Fruit fly (Drosophila melanogaster): ENCODE results near the gene CG15525.

The CG15525 gene

dm6 chr3R:30043139-30043744 lies 45.8 kb upstream of the CG15525 start, which contains the start of gene Sry-delta (continued):
- TF ChIP-seq Hr78 (GFP tag; optimal IDR thresholded peaks at IDR 0.05) (no peak), Hey (tag; optimal IDR thresholded peaks at IDR 0.05) (no peak), zen2 (GFP tag; IDR thresholded peaks at IDR 0.05; ENCODE audit: partially characterized antibody) (no peak; the same call in 2 of the 3 replicates), CG16779 (GFP tag; IDR thresholded peaks at IDR 0.05) (peak; percentile 68), CG10274 (GFP tag; optimal IDR thresholded peaks at IDR 0.05) (peak; percentile 27), ems (GFP tag; optimal IDR thresholded peaks at IDR 0.05) (peak; percentile 69), CG11456 (GFP tag; IDR thresholded peaks at IDR 0.05) (peak; percentile 94), NFAT (GFP tag; IDR thresholded peaks at IDR 0.05) (peak; percentile 88), CG8944 (GFP tag; optimal IDR thresholded peaks at IDR 0.05) (peak; percentile 85), kay (GFP tag; optimal IDR thresholded peaks at IDR 0.05) (peak; percentile 61), BtbVII (GFP tag; optimal IDR thresholded peaks at IDR 0.05) (peak; percentile 19), CG10431 (GFP tag; optimal IDR thresholded peaks at IDR 0.05) (peak; percentile 11), CG17359 (tag; optimal IDR thresholded peaks at IDR 0.05) (peak; percentile 73), Chrac-16 (GFP tag; optimal IDR thresholded peaks at IDR 0.05) (peak; percentile 84), CG7786 (GFP tag; optimal IDR thresholded peaks at IDR 0.05) (peak; percentile 85), corto (GFP tag; optimal IDR thresholded peaks at IDR 0.05) (no peak), Ravus (GFP tag; IDR thresholded peaks at IDR 0.05) (0 out of 2 replicates have a peak, but pooled peaks have one; percentile 2), CG10321 (GFP tag; IDR thresholded peaks at IDR 0.05) (peak; percentile 8; the same call in 1 of the 2 replicates), gcm (GFP tag; optimal IDR thresholded peaks at IDR 0.05) (peak; percentile 24), CG15011 (GFP tag; optimal IDR thresholded peaks at IDR 0.05) (no peak), cas (GFP tag; IDR thresholded peaks at IDR 0.05) (peak; percentile 74), dan (GFP tag; IDR thresholded peaks at IDR 0.05) (no peak), CG9817 (tag; optimal IDR thresholded peaks at IDR 0.05) (peak; percentile 79), CG12155 (GFP tag; optimal IDR thresholded peaks at IDR 0.05) (peak; percentile 81), Doc2 (GFP tag; IDR thresholded peaks at IDR 0.05) (no peak), kni (GFP tag; optimal IDR thresholded peaks at IDR 0.05) (peak; percentile 17), CG9437 (GFP tag; optimal IDR thresholded peaks at IDR 0.05) (no peak), pros (GFP tag; optimal IDR thresholded peaks at IDR 0.05) (no peak), Ets97D (GFP tag; optimal IDR thresholded peaks at IDR 0.05) (peak; percentile 97), Bdp1 (GFP tag; optimal IDR thresholded peaks at IDR 0.05) (peak; percentile 73), Abd-B (GFP tag; optimal IDR thresholded peaks at IDR 0.05) (peak; percentile 86), br (optimal IDR thresholded peaks at IDR 0.05) (no peak), dimm (GFP tag; IDR thresholded peaks at IDR 0.05) (0 out of 2 replicates have a peak, but pooled peaks have one; percentile 3), sob (GFP tag; IDR thresholded peaks at IDR 0.05) (peak; percentile 90), CG13123 (GFP tag; optimal IDR thresholded peaks at IDR 0.05) (peak; percentile 40), seq (GFP tag; IDR thresholded peaks at IDR 0.05) (no peak; the same call in 1 of the 2 replicates), Nf-YB (GFP tag; optimal IDR thresholded peaks at IDR 0.05) (no peak), CG6254 (GFP tag; optimal IDR thresholded peaks at IDR 0.05) (peak; percentile 71), CG31224 (GFP tag; IDR thresholded peaks at IDR 0.05) (peak; percentile 57), schlank (tag; optimal IDR thresholded peaks at IDR 0.05) (peak; percentile 56), phol (tag; optimal IDR thresholded peaks at IDR 0.05) (peak; percentile 85), bsh (GFP tag; optimal IDR thresholded peaks at IDR 0.05) (peak in 1 of 2 experiments; percentile 58), grau (tag; optimal IDR thresholded peaks at IDR 0.05) (peak; percentile 70), scrt (GFP tag; optimal IDR thresholded peaks at IDR 0.05) (no peak), ranshi (GFP tag; IDR thresholded peaks at IDR 0.05) (peak; percentile 82), ap (GFP tag; IDR thresholded peaks at IDR 0.05) (peak; percentile 46), CG17802 (tag; optimal IDR thresholded peaks at IDR 0.05) (peak; percentile 83), da (GFP tag; optimal IDR thresholded peaks at IDR 0.05) (peak; percentile 31), CG6689 (GFP tag; IDR thresholded peaks at IDR 0.05) (peak; percentile 87), CG12391 (tag; optimal IDR thresholded peaks at IDR 0.05) (peak; percentile 85)
